Worm (Caenorhabditis elegans) whole organism, late embryonic: ENCODE results near the gene lam-2.
A peak's percentile ranks its signal among the peaks of the same experiment; 100 is the strongest.

ENCODE experiments used
- K02D7.2 ChIP-seq: sonication (generic microtip); optimal IDR thresholded peaks from 2 replicates; lab custom pipeline; 2017; ENCODE audit warnings: mild to moderate bottlenecking, missing genetic modification characterization, missing compliant biosample characterization
- ahr-1 ChIP-seq: sonication (generic microtip); optimal IDR thresholded peaks from 2 replicates; lab custom pipeline; 2016; ENCODE audit warnings: missing genetic modification characterization, missing compliant biosample characterization
- ama-1 ChIP-seq: fragments of 150-350 bp; optimal IDR thresholded peaks from 2 replicates; lab custom pipeline; 2014
- ceh-14 ChIP-seq: sonication (generic microtip); optimal IDR thresholded peaks from 2 replicates; lab custom pipeline; 2016; ENCODE audit warnings: missing genotype, missing genetic modification characterization, missing compliant biosample characterization
- ceh-19 ChIP-seq: fragments of 200-800 bp; sonication (Bioruptor generic); optimal IDR thresholded peaks from 2 replicates; lab custom pipeline; 2018; ENCODE audit warnings: mild to moderate bottlenecking, missing genetic modification characterization, missing compliant biosample characterization
- ceh-2 ChIP-seq: sonication (generic microtip); optimal IDR thresholded peaks from 2 replicates; lab custom pipeline; 2016; ENCODE audit warnings: missing genotype, missing genetic modification characterization, missing compliant biosample characterization
- ceh-22 ChIP-seq: sonication (generic microtip); optimal IDR thresholded peaks from 2 replicates; lab custom pipeline; 2017; ENCODE audit warnings: missing biosample characterization, missing genetic modification characterization
- ceh-31 ChIP-seq: sonication (generic microtip); optimal IDR thresholded peaks from 2 replicates; lab custom pipeline; 2016; ENCODE audit warnings: missing genetic modification characterization, missing compliant biosample characterization
- ceh-48 ChIP-seq: sonication (generic microtip); optimal IDR thresholded peaks from 2 replicates; lab custom pipeline; 2016; ENCODE audit warnings: missing genetic modification characterization, inconsistent platforms, missing compliant biosample characterization
- ceh-6 ChIP-seq: fragments of 200-800 bp; sonication (Bioruptor generic); optimal IDR thresholded peaks from 2 replicates; lab custom pipeline; 2018; ENCODE audit warnings: mild to moderate bottlenecking, missing genetic modification characterization, missing compliant biosample characterization
- ceh-9 ChIP-seq: sonication (generic microtip); optimal IDR thresholded peaks from 2 replicates; lab custom pipeline; 2016; ENCODE audit warnings: mild to moderate bottlenecking, missing genetic modification characterization, inconsistent platforms, missing compliant biosample characterization
- dve-1 ChIP-seq: sonication (generic microtip); optimal IDR thresholded peaks from 2 replicates; lab custom pipeline; 2017; ENCODE audit warnings: antibody characterized with exemption, mild to moderate bottlenecking, missing genetic modification characterization, missing compliant biosample characterization
- elt-2 ChIP-seq: sonication (generic microtip); optimal IDR thresholded peaks from 2 replicates; lab custom pipeline; 2016; ENCODE audit warnings: missing genetic modification reagents, missing genetic modification characterization, missing compliant biosample characterization
- ets-4 ChIP-seq: sonication (generic microtip); optimal IDR thresholded peaks from 2 replicates; lab custom pipeline; 2016; ENCODE audit warnings: missing genetic modification characterization, missing compliant biosample characterization
- eyg-1 ChIP-seq: sonication (generic microtip); optimal IDR thresholded peaks from 2 replicates; lab custom pipeline; 2016; ENCODE audit warnings: missing genotype, missing genetic modification characterization, missing compliant biosample characterization
- fkh-6 ChIP-seq: sonication (generic microtip); optimal IDR thresholded peaks from 2 replicates; lab custom pipeline; 2016; ENCODE audit warnings: missing genetic modification characterization, missing compliant biosample characterization
- gmeb-2 ChIP-seq: sonication (generic microtip); optimal IDR thresholded peaks from 2 replicates; lab custom pipeline; 2016; ENCODE audit warnings: missing genetic modification characterization, inconsistent platforms, missing compliant biosample characterization
- hlh-13 ChIP-seq: fragments of 200-800 bp; sonication (Bioruptor generic); optimal IDR thresholded peaks from 2 replicates; lab custom pipeline; 2018; ENCODE audit warnings: mild to moderate bottlenecking, missing genetic modification characterization, missing compliant biosample characterization
- hlh-30 ChIP-seq: sonication (generic microtip); optimal IDR thresholded peaks from 2 replicates; lab custom pipeline; 2017; ENCODE audit warnings: antibody characterized with exemption, missing genetic modification characterization, missing compliant biosample characterization; ENCODE audit not compliant: insufficient read depth
- hlh-6 ChIP-seq: sonication (generic microtip); optimal IDR thresholded peaks from 2 replicates; lab custom pipeline; 2016; ENCODE audit warnings: missing genotype, missing genetic modification characterization, missing compliant biosample characterization
- madf-2 ChIP-seq: sonication (generic microtip); optimal IDR thresholded peaks from 2 replicates; lab custom pipeline; 2017; ENCODE audit warnings: missing genetic modification characterization, missing compliant biosample characterization
- nfya-1 ChIP-seq: sonication (generic microtip); optimal IDR thresholded peaks from 2 replicates; lab custom pipeline; 2017; ENCODE audit warnings: missing genetic modification characterization, mild to moderate bottlenecking, missing compliant biosample characterization, antibody characterized with exemption, moderate library complexity
- nhr-11 ChIP-seq: fragments of 150-350 bp; optimal IDR thresholded peaks from 2 replicates; lab custom pipeline; 2014; ENCODE audit warnings: missing biosample characterization, missing genetic modification characterization
- nhr-232 ChIP-seq: sonication (generic microtip); optimal IDR thresholded peaks from 2 replicates; lab custom pipeline; 2016; ENCODE audit warnings: missing genetic modification characterization, missing compliant biosample characterization
- npax-4 ChIP-seq: sonication (generic microtip); optimal IDR thresholded peaks from 2 replicates; lab custom pipeline; 2016; ENCODE audit warnings: missing genetic modification characterization, missing compliant biosample characterization
- pag-3 ChIP-seq: sonication (generic microtip); optimal IDR thresholded peaks from 2 replicates; lab custom pipeline; 2016; ENCODE audit warnings: missing compliant biosample characterization, missing genetic modification characterization, borderline replicate concordance
- pha-2 ChIP-seq: sonication (generic microtip); optimal IDR thresholded peaks from 2 replicates; lab custom pipeline; 2017; ENCODE audit warnings: mild to moderate bottlenecking, missing genetic modification characterization, missing compliant biosample characterization
- pha-4 ChIP-seq: fragments of 150-350 bp; optimal IDR thresholded peaks from 2 replicates; lab custom pipeline; 2018; ENCODE audit warnings: missing biosample characterization, missing genetic modification reagents, missing genetic modification characterization
- pqm-1 ChIP-seq: sonication (generic microtip); optimal IDR thresholded peaks from 2 replicates; lab custom pipeline; 2016; ENCODE audit warnings: missing genetic modification characterization, missing compliant biosample characterization
- ref-2 ChIP-seq: sonication (generic microtip); optimal IDR thresholded peaks from 2 replicates; lab custom pipeline; 2016; ENCODE audit warnings: missing genetic modification characterization, missing compliant biosample characterization
- sdc-2 ChIP-seq: sonication (generic microtip); optimal IDR thresholded peaks from 2 replicates; lab custom pipeline; 2016; ENCODE audit warnings: missing genotype, missing genetic modification characterization, missing compliant biosample characterization
- sox-4 ChIP-seq: sonication (generic microtip); optimal IDR thresholded peaks from 2 replicates; lab custom pipeline; 2017; ENCODE audit warnings: mild to moderate bottlenecking, missing genetic modification characterization, inconsistent platforms, missing compliant biosample characterization
- tbx-2 ChIP-seq: sonication (generic microtip); optimal IDR thresholded peaks from 2 replicates; lab custom pipeline; 2016; ENCODE audit warnings: missing genetic modification characterization, missing compliant biosample characterization
- tbx-7 ChIP-seq: sonication (generic microtip); optimal IDR thresholded peaks from 2 replicates; lab custom pipeline; 2016; ENCODE audit warnings: missing genotype, missing genetic modification characterization, missing compliant biosample characterization
- unc-42 ChIP-seq: sonication (generic microtip); optimal IDR thresholded peaks from 2 replicates; lab custom pipeline; 2016; ENCODE audit warnings: missing genotype, missing genetic modification characterization, missing compliant biosample characterization
- zip-5 ChIP-seq: sonication (generic microtip); optimal IDR thresholded peaks from 2 replicates; lab custom pipeline; 2016; ENCODE audit warnings: missing genetic modification characterization, missing compliant biosample characterization

Gene lam-2

ce11 chrX:7112589-7112988, 38.5 kb downstream of the lam-2 start, which contains the start of gene C36B7.1:
TSS of gene C36B7.1 (plus strand) at chrX:7112889.
- no peak for TF ChIP-seq nhr-11 (tag; lab: Kevin White, UChicago)
- no peak for TF ChIP-seq K02D7.2
- no peak for TF ChIP-seq pha-4
- TF ChIP-seq pqm-1 (tag; lab: Kevin White, UChicago) = no peak
- no peak for TF ChIP-seq eyg-1 (tag; lab: Kevin White, UChicago)
- TF ChIP-seq hlh-13 (GFP tag; lab: Kevin White, UChicago) = no peak
- no peak for TF ChIP-seq zip-5
- TF ChIP-seq ceh-2 (tag; lab: Kevin White, UChicago) = no peak
- no peak for TF ChIP-seq ceh-31 (tag; lab: Kevin White, UChicago)
- TF ChIP-seq ets-4 (tag; lab: Kevin White, UChicago) = no peak
- no peak for TF ChIP-seq tbx-7
- TF ChIP-seq npax-4 (tag; lab: Kevin White, UChicago) = no peak
- TF ChIP-seq ceh-6 (GFP tag; lab: Kevin White, UChicago) = no peak
- TF ChIP-seq madf-2 (tag; lab: Kevin White, UChicago) = no peak
- no peak for TF ChIP-seq pag-3 (tag; lab: Kevin White, UChicago)
- no peak for TF ChIP-seq unc-42 (tag; lab: Kevin White, UChicago)
- no peak for TF ChIP-seq pha-2 (tag; lab: Kevin White, UChicago)
- no peak for TF ChIP-seq fkh-6
- TF ChIP-seq ceh-19 (GFP tag; lab: Kevin White, UChicago) = no peak
- no peak for TF ChIP-seq ceh-22

ce11 chrX:7106103-7106502, 44.9 kb downstream of the lam-2 start, which contains the start of gene C36B7.2:
TSS of gene C36B7.2 (plus strand) at chrX:7106403.
- TF ChIP-seq hlh-6 (tag; lab: Kevin White, UChicago) (no peak), ceh-31 (tag; lab: Kevin White, UChicago) (no peak), K02D7.2 (no peak), hlh-30 (tag; lab: Kevin White, UChicago) (no peak), ceh-2 (tag; lab: Kevin White, UChicago) (no peak), ceh-14 (tag; lab: Kevin White, UChicago) (no peak), gmeb-2 (tag; lab: Kevin White, UChicago) (no peak)
- TF ChIP-seq, all 69 proteins: peak for 0

ce11 chrX:7101477-7101876, 49.6 kb downstream of the lam-2 start, which contains the start of gene C36B7.3:
TSS of gene C36B7.3 (plus strand) at chrX:7101777.
- TF ChIP-seq zip-5 (no peak), ama-1 (lab: Kevin White, UChicago) (no peak), nhr-232 (tag; lab: Kevin White, UChicago) (no peak), sdc-2 (tag; lab: Kevin White, UChicago) (no peak), pqm-1 (tag; lab: Kevin White, UChicago) (no peak), dve-1 (no peak), hlh-6 (tag; lab: Kevin White, UChicago) (no peak), gmeb-2 (tag; lab: Kevin White, UChicago) (no peak), ahr-1 (tag; lab: Kevin White, UChicago) (no peak), nfya-1 (tag; lab: Kevin White, UChicago) (no peak), ceh-48 (tag; lab: Kevin White, UChicago) (no peak), unc-42 (tag; lab: Kevin White, UChicago) (no peak), ceh-9 (no peak), eyg-1 (tag; lab: Kevin White, UChicago) (no peak)

- TF ChIP-seq pha-4 = no peak
- peak; percentile 38 for TF ChIP-seq elt-2 (tag; lab: Kevin White, UChicago)
- TF ChIP-seq zip-5 = no peak
- peak; percentile 0 for TF ChIP-seq unc-42 (tag; lab: Kevin White, UChicago)
- TF ChIP-seq tbx-2 (tag; lab: Kevin White, UChicago) = peak; percentile 26
- TF ChIP-seq npax-4 (tag; lab: Kevin White, UChicago) = no peak
- TF ChIP-seq madf-2 (tag; lab: Kevin White, UChicago) = no peak
- TF ChIP-seq ref-2 (tag; lab: Kevin White, UChicago) = peak; percentile 16
- no peak for TF ChIP-seq sox-4 (tag; lab: Kevin White, UChicago)
- TF ChIP-seq ceh-31 (tag; lab: Kevin White, UChicago) = peak; percentile 45
Measured at ce11 chrX:7100290-7100689, 50.7 kb downstream of the lam-2 start, which contains the start of gene C36B7.6. TSS of gene C36B7.6 (minus strand) at chrX:7100338.
